Worm (Caenorhabditis elegans): Measurements from ENCODE around the gene lgc-42.

lgc-42 gene

DNA sequence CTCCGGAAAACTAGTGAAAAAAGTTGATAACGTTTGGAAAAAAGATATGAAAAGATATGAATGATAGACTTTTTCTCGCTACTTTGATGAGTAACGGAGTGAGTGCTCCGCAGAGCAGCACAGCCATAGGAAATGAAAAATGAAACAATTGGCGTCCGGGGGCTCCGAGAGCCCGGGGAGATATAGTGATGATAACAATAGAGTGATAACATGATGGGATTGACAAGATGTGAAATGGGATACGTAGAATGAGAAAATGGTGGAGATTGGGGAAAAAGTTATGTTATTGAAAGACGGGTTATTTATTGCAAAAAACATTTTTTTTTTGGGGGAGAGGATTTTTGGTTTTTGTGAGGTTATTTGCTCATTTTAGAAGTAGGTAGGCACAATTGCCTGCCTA lies 29.8 kb downstream of the lgc-42 start:
- TF ChIP-seq nfya-2 (GFP tag; IDR thresholded peaks at IDR 0.05) (no peak), hmg-1.2 (GFP tag; IDR thresholded peaks at IDR 0.05) (no peak), F22D6.2 (tag; optimal IDR thresholded peaks at IDR 0.05) (no peak), ccch-3 (GFP tag; optimal IDR thresholded peaks at IDR 0.05) (no peak), pbrm-1 (GFP tag; IDR thresholded peaks at IDR 0.05) (no peak), hrde-1 (tag; optimal IDR thresholded peaks at IDR 0.05; ENCODE audit: borderline replicate concordance) (no peak), T26A5.8 (tag; optimal IDR thresholded peaks at IDR 0.05) (no peak), ets-4 (GFP tag; optimal IDR thresholded peaks at IDR 0.05) (no peak)

DNA sequence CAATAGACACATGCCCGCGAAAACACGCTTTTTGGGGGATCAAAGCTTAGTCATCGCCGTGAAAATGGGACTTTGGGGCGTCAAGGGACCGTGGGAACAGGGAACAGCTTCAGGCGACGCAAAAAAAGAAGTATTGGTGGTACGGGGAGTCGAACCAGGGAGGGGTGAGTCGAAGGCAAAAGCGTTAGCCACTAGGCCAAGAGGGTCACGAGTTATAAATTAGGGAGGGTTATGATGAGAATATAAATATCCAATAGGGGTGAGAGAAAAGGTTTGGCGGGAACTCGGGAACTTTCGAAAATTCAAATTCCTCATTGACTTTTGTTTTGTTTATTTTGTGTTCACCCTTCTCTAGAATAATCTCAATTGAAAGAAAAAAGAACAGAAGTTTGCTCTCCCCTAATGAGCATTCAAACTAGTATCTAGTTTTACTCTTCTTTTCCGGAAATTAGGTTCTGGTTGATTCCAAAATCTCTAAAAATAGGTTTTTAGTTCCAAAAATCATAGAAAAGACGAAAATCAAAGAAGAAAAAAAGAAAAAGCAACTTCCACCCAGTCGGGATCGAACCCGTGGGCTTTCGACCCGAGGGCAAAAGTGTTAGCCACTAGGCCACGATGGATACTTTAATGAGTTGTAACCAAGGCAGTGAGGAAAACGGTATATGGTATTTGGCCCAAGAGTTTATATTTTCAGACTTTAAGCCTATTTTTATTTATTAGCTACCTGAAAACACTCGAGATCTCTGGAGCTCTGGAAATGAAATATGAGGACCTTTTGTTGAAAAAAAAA lies 33.3 kb downstream of the lgc-42 start:
- TF ChIP-seq madf-3 (GFP tag; IDR thresholded peaks at IDR 0.05) = no peak
- peak; percentile 34; the same call in 1 of the 2 replicates for TF ChIP-seq nfyb-1 (GFP tag; IDR thresholded peaks at IDR 0.05)
- TF ChIP-seq hlh-12 (tag; optimal IDR thresholded peaks at IDR 0.05) = no peak
- 0 out of 2 replicates have a peak, but pooled peaks have one; percentile 37 for TF ChIP-seq ceh-100 (GFP tag; IDR thresholded peaks at IDR 0.05)
- no peak for TF ChIP-seq ets-4 (GFP tag; optimal IDR thresholded peaks at IDR 0.05)
- no peak for TF ChIP-seq nfya-1 (tag; optimal IDR thresholded peaks at IDR 0.05; ENCODE audit: borderline replicate concordance, insufficient read depth)
- TF ChIP-seq lag-1 (GFP tag; IDR thresholded peaks at IDR 0.05) = no peak
- no peak for TF ChIP-seq F39B2.1 (GFP tag; IDR thresholded peaks at IDR 0.05)
- peak; percentile 83 for TF ChIP-seq ztf-25 (GFP tag; IDR thresholded peaks at IDR 0.05)
- TF ChIP-seq Y79H2A.3 (GFP tag; conservative IDR thresholded peaks at IDR 0.05) = 0 out of 2 replicates have a peak, but pooled peaks have one; percentile 18
- no peak for TF ChIP-seq nfya-2 (GFP tag; IDR thresholded peaks at IDR 0.05)
- peak; percentile 26; the same call in 1 of the 2 replicates for TF ChIP-seq pbrm-1 (GFP tag; IDR thresholded peaks at IDR 0.05)
- no peak for TF ChIP-seq aptf-2 (GFP tag; conservative IDR thresholded peaks at IDR 0.05)
- 0 out of 2 replicates have a peak, but pooled peaks have one; percentile 21 for TF ChIP-seq C17E4.6 (GFP tag; IDR thresholded peaks at IDR 0.05)
- TF ChIP-seq ceh-91 (GFP tag; IDR thresholded peaks at IDR 0.05) = peak; percentile 14; the same call in 1 of the 2 replicates
- no peak for TF ChIP-seq cebp-1 (GFP tag; IDR thresholded peaks at IDR 0.05)
- peak; percentile 22 for TF ChIP-seq cebp-1 (tag; optimal IDR thresholded peaks at IDR 0.05)
- peak; percentile 92 for TF ChIP-seq tbp1 (GFP tag; optimal IDR thresholded peaks at IDR 0.05)
- peak; percentile 55 for TF ChIP-seq hmg-1.2 (GFP tag; IDR thresholded peaks at IDR 0.05)
- TF ChIP-seq F55B11.4 (tag; optimal IDR thresholded peaks at IDR 0.05; ENCODE audit: borderline replicate concordance, insufficient read depth) = no peak
- no peak for TF ChIP-seq ceh-79 (tag; optimal IDR thresholded peaks at IDR 0.05)
- no peak for TF ChIP-seq ztf-3 (GFP tag; optimal IDR thresholded peaks at IDR 0.05)
- TF ChIP-seq sea-2 (GFP tag; IDR thresholded peaks at IDR 0.05) = no peak
- TF ChIP-seq F23B12.7 (tag; optimal IDR thresholded peaks at IDR 0.05; ENCODE audit: insufficient read depth) = no peak
- TF ChIP-seq F52B5.7 (tag; optimal IDR thresholded peaks at IDR 0.05) = peak; percentile 2
- peak; percentile 82 for TF ChIP-seq B0261.1 (tag; optimal IDR thresholded peaks at IDR 0.05)
- TF ChIP-seq tlf-1 (GFP tag; optimal IDR thresholded peaks at IDR 0.05) = no peak
- TF ChIP-seq D2030.7 (GFP tag; IDR thresholded peaks at IDR 0.05) = peak; percentile 82
- no peak for TF ChIP-seq hmg-20 (GFP tag; IDR thresholded peaks at IDR 0.05)
- peak; percentile 23 for TF ChIP-seq attf-5 (GFP tag; optimal IDR thresholded peaks at IDR 0.05)
- TF ChIP-seq T07F8.4 (tag; optimal IDR thresholded peaks at IDR 0.05) = peak; percentile 27
- TF ChIP-seq K12H6.12 (tag; optimal IDR thresholded peaks at IDR 0.05) = no peak
- TF ChIP-seq attf-3 (GFP tag; conservative IDR thresholded peaks at IDR 0.05) = no peak
- TF ChIP-seq unc-130 (GFP tag; optimal IDR thresholded peaks at IDR 0.05) = no peak
- TF ChIP-seq Y67H2A.10 (GFP tag; conservative IDR thresholded peaks at IDR 0.05) = no peak
- no peak for TF ChIP-seq F57A8.1 (GFP tag; optimal IDR thresholded peaks at IDR 0.05)
- TF ChIP-seq ceh-40 (GFP tag; IDR thresholded peaks at IDR 0.05) = 0 out of 2 replicates have a peak, but pooled peaks have one; percentile 54
- TF ChIP-seq lin-26 (GFP tag; IDR thresholded peaks at IDR 0.05) = peak; percentile 94
- peak; percentile 16 for TF ChIP-seq lsy-27 (tag; optimal IDR thresholded peaks at IDR 0.05; ENCODE audit: borderline replicate concordance, insufficient read depth)
- TF ChIP-seq mcd-1 (GFP tag; IDR thresholded peaks at IDR 0.05) = peak; percentile 46; the same call in 1 of the 2 replicates
